Worm (Caenorhabditis elegans): ENCODE data around the gene Y61A9LA.4.
A peak's percentile ranks its signal among the peaks of the same experiment; 100 is the strongest.
"Not testable (repeated sequence)": the region's sequence is repeated elsewhere in the genome, so short reads cannot be mapped to it uniquely, and the experiment has no call there.

Y61A9LA.4 gene

ce11 chrV:4560441-4560840 is at the start of gene Y61A9LA.4:
Gene Y61A9LA.4 (plus strand): TSS chrV:4560741.
- TF ChIP-seq him-1, dao-5, W03F9.2 (tag; optimal IDR thresholded peaks at IDR 0.05): not testable (repeated sequence)

ce11 chrV:4512733-4513132 is 47.8 kb upstream of the Y61A9LA.4 start, which contains the start of gene T28F12.1:
Gene T28F12.1 (plus strand): TSS chrV:4513033.
- TF ChIP-seq him-1 (tag; optimal IDR thresholded peaks at IDR 0.05) (no peak), dao-5 (tag; optimal IDR thresholded peaks at IDR 0.05) (no peak), W03F9.2 (tag; optimal IDR thresholded peaks at IDR 0.05) (no peak)

- TF ChIP-seq W03F9.2 (tag; optimal IDR thresholded peaks at IDR 0.05) (no peak), him-1 (tag; optimal IDR thresholded peaks at IDR 0.05) (no peak), dao-5 (tag; optimal IDR thresholded peaks at IDR 0.05) (no peak)
These were observed 41.9 kb upstream of the Y61A9LA.4 start for ce11 chrV:4518657-4519056.

- TF ChIP-seq dao-5 (tag; optimal IDR thresholded peaks at IDR 0.05) = no peak
- no peak for TF ChIP-seq W03F9.2 (tag; optimal IDR thresholded peaks at IDR 0.05)
- no peak for TF ChIP-seq him-1 (tag; optimal IDR thresholded peaks at IDR 0.05)
These were observed 37.2 kb upstream of the Y61A9LA.4 start for ce11 chrV:4523312-4523711.

ce11 chrV:4523844-4524243 is 36.7 kb upstream of the Y61A9LA.4 start:
- no peak for TF ChIP-seq W03F9.2 (tag; optimal IDR thresholded peaks at IDR 0.05)
- TF ChIP-seq him-1 (tag; optimal IDR thresholded peaks at IDR 0.05) = no peak
- no peak for TF ChIP-seq dao-5 (tag; optimal IDR thresholded peaks at IDR 0.05)

- no peak for TF ChIP-seq W03F9.2 (tag; optimal IDR thresholded peaks at IDR 0.05)
- no peak for TF ChIP-seq dao-5 (tag; optimal IDR thresholded peaks at IDR 0.05)
- no peak for TF ChIP-seq him-1 (tag; optimal IDR thresholded peaks at IDR 0.05)
These were observed 36.2 kb upstream of the Y61A9LA.4 start for ce11 chrV:4524327-4524726.

ce11 chrV:4525106-4525505 is 35.4 kb upstream of the Y61A9LA.4 start:
- no peak for TF ChIP-seq W03F9.2 (tag; optimal IDR thresholded peaks at IDR 0.05)
- no peak for TF ChIP-seq dao-5 (tag; optimal IDR thresholded peaks at IDR 0.05)
- no peak for TF ChIP-seq him-1 (tag; optimal IDR thresholded peaks at IDR 0.05)

ce11 chrV:4525512-4525911 is 35.0 kb upstream of the Y61A9LA.4 start:
- no peak for TF ChIP-seq W03F9.2 (tag; optimal IDR thresholded peaks at IDR 0.05)
- no peak for TF ChIP-seq dao-5 (tag; optimal IDR thresholded peaks at IDR 0.05)
- TF ChIP-seq him-1 (tag; optimal IDR thresholded peaks at IDR 0.05) = no peak

- TF ChIP-seq him-1 (tag; optimal IDR thresholded peaks at IDR 0.05) (no peak), W03F9.2 (tag; optimal IDR thresholded peaks at IDR 0.05) (no peak), dao-5 (tag; optimal IDR thresholded peaks at IDR 0.05) (no peak)
These were observed 33.6 kb upstream of the Y61A9LA.4 start for ce11 chrV:4526801-4527425.

- no peak for TF ChIP-seq dao-5 (tag; optimal IDR thresholded peaks at IDR 0.05)
These were observed 32.6 kb upstream of the Y61A9LA.4 start for ce11 chrV:4527934-4528333.

ce11 chrV:4535736-4536135 is 24.8 kb upstream of the Y61A9LA.4 start:
- TF ChIP-seq W03F9.2 (tag; optimal IDR thresholded peaks at IDR 0.05) (no peak), dao-5 (tag; optimal IDR thresholded peaks at IDR 0.05) (no peak), him-1 (tag; optimal IDR thresholded peaks at IDR 0.05) (no peak)

ce11 chrV:4539855-4540254 is 20.7 kb upstream of the Y61A9LA.4 start:
- TF ChIP-seq dao-5 (tag; optimal IDR thresholded peaks at IDR 0.05) = no peak
- no peak for TF ChIP-seq him-1 (tag; optimal IDR thresholded peaks at IDR 0.05)
- TF ChIP-seq W03F9.2 (tag; optimal IDR thresholded peaks at IDR 0.05) = no peak

- TF ChIP-seq W03F9.2 (tag; optimal IDR thresholded peaks at IDR 0.05) (no peak), him-1 (tag; optimal IDR thresholded peaks at IDR 0.05) (no peak), dao-5 (tag; optimal IDR thresholded peaks at IDR 0.05) (no peak)
These were observed 13.7 kb upstream of the Y61A9LA.4 start for ce11 chrV:4546854-4547253.

- TF ChIP-seq dao-5 (tag; optimal IDR thresholded peaks at IDR 0.05) (no peak), W03F9.2 (tag; optimal IDR thresholded peaks at IDR 0.05) (no peak), him-1 (tag; optimal IDR thresholded peaks at IDR 0.05) (no peak)
These were observed 11.3 kb upstream of the Y61A9LA.4 start, which contains the start of gene sos-1 for ce11 chrV:4549191-4549590. Gene sos-1 (minus strand): TSS chrV:4549291.

ce11 chrV:4550459-4550858 is 10.1 kb upstream of the Y61A9LA.4 start:
- TF ChIP-seq dao-5 (tag; optimal IDR thresholded peaks at IDR 0.05) = no peak
- no peak for TF ChIP-seq him-1 (tag; optimal IDR thresholded peaks at IDR 0.05)
- TF ChIP-seq W03F9.2 (tag; optimal IDR thresholded peaks at IDR 0.05) = peak; percentile 53
